Fruit fly (Drosophila melanogaster) whole organism, adult: ENCODE results near the gene E2f1.

Source experiments
- CG11617 ChIP-seq: fragments of 200-800 bp; sonication (Bioruptor generic); optimal IDR thresholded peaks from 2 replicates; lab custom pipeline; 2017; ENCODE audit warnings: mild to moderate bottlenecking, missing biosample characterization, missing genetic modification reagents, missing genetic modification characterization
- CG12768 ChIP-seq: fragments of 200-800 bp; sonication (Bioruptor generic); optimal IDR thresholded peaks from 2 replicates; lab custom pipeline; 2017; ENCODE audit warnings: missing biosample characterization, missing genetic modification characterization, mild to moderate bottlenecking, moderate library complexity, missing genetic modification reagents
- CG14711 ChIP-seq: fragments of 200-800 bp; sonication (Bioruptor generic); optimal IDR thresholded peaks from 2 replicates; lab custom pipeline; 2018; ENCODE audit warnings: missing biosample characterization, mild to moderate bottlenecking, missing genetic modification characterization, moderate library complexity
- CG1620 ChIP-seq: fragments of 200-800 bp; sonication (Bioruptor generic); optimal IDR thresholded peaks from 2 replicates; lab custom pipeline; 2016; ENCODE audit warnings: missing biosample characterization, missing genetic modification characterization
- CG33017 ChIP-seq: fragments of 200-800 bp; sonication (Bioruptor generic); optimal IDR thresholded peaks from 2 replicates; lab custom pipeline; 2018; ENCODE audit warnings: missing biosample characterization, mild to moderate bottlenecking, missing genetic modification characterization, moderate library complexity
- CG5204 ChIP-seq: fragments of 200-800 bp; sonication (Bioruptor generic); optimal IDR thresholded peaks from 2 replicates; lab custom pipeline; 2016; ENCODE audit warnings: missing biosample characterization, missing genetic modification characterization
- CG7045 ChIP-seq: fragments of 200-800 bp; sonication (Bioruptor generic); optimal IDR thresholded peaks from 2 replicates; lab custom pipeline; 2017; ENCODE audit warnings: missing biosample characterization, mild to moderate bottlenecking, missing genetic modification characterization
- CG7101 ChIP-seq: fragments of 200-800 bp; sonication (Bioruptor generic); optimal IDR thresholded peaks from 2 replicates; lab custom pipeline; 2018; ENCODE audit warnings: missing biosample characterization, mild to moderate bottlenecking, missing genetic modification characterization, moderate library complexity
- Clk ChIP-seq: fragments of 200-800 bp; sonication (Bioruptor generic); optimal IDR thresholded peaks from 2 replicates; lab custom pipeline; 2017; ENCODE audit warnings: missing biosample characterization, missing genetic modification characterization
- Crg-1 ChIP-seq: fragments of 200-800 bp; sonication (Bioruptor generic); optimal IDR thresholded peaks from 2 replicates; lab custom pipeline; 2016; ENCODE audit warnings: missing biosample characterization, missing genetic modification characterization
- Hr96 ChIP-seq: fragments of 200-800 bp; sonication (Bioruptor generic); optimal IDR thresholded peaks from 2 replicates; lab custom pipeline; 2016; ENCODE audit warnings: missing biosample characterization, missing genetic modification characterization
- Mnt ChIP-seq: fragments of 200-800 bp; sonication (Bioruptor generic); optimal IDR thresholded peaks from 2 replicates; lab custom pipeline; 2016; ENCODE audit warnings: missing biosample characterization, mild to moderate bottlenecking, missing genetic modification characterization
- bab1 ChIP-seq: fragments of 200-800 bp; sonication (Bioruptor generic); optimal IDR thresholded peaks from 3 replicates; lab custom pipeline; 2019; ENCODE audit warnings: missing biosample characterization, mild to moderate bottlenecking, missing genetic modification characterization, moderate library complexity
- cic ChIP-seq: fragments of 200-800 bp; sonication (Bioruptor generic); optimal IDR thresholded peaks from 2 replicates; lab custom pipeline; 2017; ENCODE audit warnings: missing biosample characterization, mild to moderate bottlenecking, missing genetic modification characterization, moderate library complexity
- cnc ChIP-seq, 2 experiments: fragments of >200 bp; optimal IDR thresholded peaks; 2 replicates each; lab custom pipeline; 2017
- kay ChIP-seq: fragments of 200-800 bp; sonication (Bioruptor generic); peaks from one replicate; lab custom pipeline; 2016; ENCODE audit warnings: missing biosample characterization, missing genetic modification characterization, borderline replicate concordance
- ovo ChIP-seq: fragments of 200-800 bp; sonication (Bioruptor generic); optimal IDR thresholded peaks from 2 replicates; lab custom pipeline; 2016; ENCODE audit warnings: missing biosample characterization, missing genetic modification characterization
- pad ChIP-seq: fragments of 200-800 bp; sonication (Bioruptor generic); optimal IDR thresholded peaks from 3 replicates; lab custom pipeline; 2017; ENCODE audit warnings: missing biosample characterization, missing genetic modification characterization, mild to moderate bottlenecking, moderate library complexity, missing genetic modification reagents
- tj ChIP-seq: fragments of 200-800 bp; sonication (Bioruptor generic); optimal IDR thresholded peaks from 3 replicates; lab custom pipeline; 2017; ENCODE audit warnings: missing biosample characterization, mild to moderate bottlenecking, missing genetic modification characterization, moderate library complexity
- toe ChIP-seq: fragments of 200-800 bp; sonication (Bioruptor generic); optimal IDR thresholded peaks from 2 replicates; lab custom pipeline; 2016; ENCODE audit warnings: missing biosample characterization, missing genetic modification characterization

E2f1 gene

DNA sequence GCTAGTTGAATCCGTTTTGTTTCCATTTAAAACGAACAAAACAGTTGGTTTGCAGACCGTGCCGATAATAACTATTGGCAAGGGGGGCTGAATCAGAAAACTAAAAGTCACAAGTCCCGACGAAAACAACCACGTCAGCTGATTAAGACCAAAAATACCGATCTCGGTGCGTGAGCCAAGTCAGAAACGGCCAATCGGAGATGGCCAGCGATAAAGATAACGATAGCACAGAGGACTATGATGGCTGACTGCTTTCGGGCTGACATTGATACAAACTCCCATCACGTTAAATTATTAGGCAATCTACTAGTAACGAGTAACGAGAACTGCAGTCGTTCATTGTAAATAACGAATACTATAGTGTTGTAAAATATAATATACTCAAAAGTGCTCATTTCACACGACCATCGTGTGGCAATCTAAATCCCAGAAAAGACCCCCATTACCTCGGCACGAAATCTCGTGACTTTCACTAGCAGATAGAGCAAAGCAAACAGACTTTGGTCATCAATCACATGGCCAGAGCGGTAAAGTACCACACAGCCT lies 73.7 kb downstream of the E2f1 start:
- TF ChIP-seq CG12768 (no peak), CG7045 (GFP tag; lab: Kevin White, UChicago) (no peak), Crg-1 (no peak), CG5204 (GFP tag; lab: Kevin White, UChicago) (no peak), Clk (GFP tag; lab: Kevin White, UChicago) (no peak), bab1 (GFP tag; lab: Kevin White, UChicago) (no peak), CG33017 (tag; lab: Kevin White, UChicago) (no peak), pad (GFP tag; lab: Kevin White, UChicago) (no peak), Hr96 (no peak), cnc (optimal IDR thresholded peaks at IDR 0.05; lab: Kevin White, UChicago) (no peak), CG14711 (tag; lab: Kevin White, UChicago) (no peak), CG1620 (no peak), CG11617 (GFP tag; lab: Kevin White, UChicago) (no peak), Mnt (no peak), kay (GFP tag; lab: Kevin White, UChicago) (no peak), tj (GFP tag; lab: Kevin White, UChicago) (no peak), ovo (GFP tag; lab: Kevin White, UChicago) (no peak), CG7101 (tag; lab: Kevin White, UChicago) (no peak), toe (GFP tag; lab: Kevin White, UChicago) (no peak), cic (no peak)

DNA sequence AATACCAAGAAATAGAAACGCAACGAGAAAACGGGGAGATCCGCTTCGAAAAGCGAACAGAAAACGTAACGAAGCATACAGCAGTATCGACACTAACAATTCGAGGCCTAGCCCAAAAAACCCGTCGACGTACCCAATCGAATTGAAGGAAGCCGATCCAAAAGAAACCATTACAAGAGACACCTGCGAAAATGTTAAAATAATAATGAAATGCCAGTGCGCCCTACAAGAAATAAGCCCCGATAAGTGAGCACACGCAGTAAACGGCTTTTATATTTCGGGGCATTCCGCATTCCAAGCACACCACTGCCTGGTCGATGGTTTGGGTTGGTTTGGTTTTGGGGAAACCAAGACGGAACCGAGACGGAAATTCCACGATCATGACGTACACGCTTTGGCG lies 74.3 kb downstream of the E2f1 start:
- TF ChIP-seq pad (GFP tag; lab: Kevin White, UChicago) (no peak), cic (no peak), tj (GFP tag; lab: Kevin White, UChicago) (peak; percentile 23)

DNA sequence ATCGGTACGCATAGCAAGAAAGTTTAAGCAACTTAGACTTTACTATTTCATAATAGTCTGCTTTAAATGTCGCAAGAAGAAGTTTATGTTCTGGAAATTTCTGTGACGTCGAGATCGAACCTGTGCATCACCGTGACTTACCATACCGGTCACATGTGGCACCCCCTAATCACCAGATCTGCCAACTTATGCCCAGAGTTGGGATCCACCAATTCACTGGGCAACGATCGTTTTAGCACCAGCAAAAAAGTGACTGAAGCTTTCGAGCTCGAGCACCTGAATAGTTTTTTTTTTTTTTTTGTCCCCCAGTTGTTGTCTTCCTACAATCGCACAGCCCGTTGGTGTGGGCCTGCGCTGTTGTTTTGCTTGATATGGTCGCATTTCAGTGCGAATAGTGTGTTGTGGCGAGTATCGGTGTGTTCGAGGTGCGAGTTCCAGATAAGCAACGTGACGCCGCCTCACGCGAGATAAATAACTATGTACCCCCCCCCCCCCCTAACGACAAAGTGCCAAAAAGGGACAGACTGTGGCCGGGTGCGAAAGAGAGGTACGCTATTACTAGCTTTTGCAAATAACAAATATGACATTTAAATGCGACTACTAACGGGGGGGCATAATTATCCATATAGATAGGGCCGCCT lies 76.3 kb downstream of the E2f1 start:
- TF ChIP-seq Crg-1: no peak
- TF ChIP-seq kay (GFP tag; lab: Kevin White, UChicago): no peak
- TF ChIP-seq Mnt: no peak
- no peak for TF ChIP-seq cnc (optimal IDR thresholded peaks at IDR 0.05; lab: Kevin White, UChicago)
- TF ChIP-seq tj (GFP tag; lab: Kevin White, UChicago): no peak
- no peak for TF ChIP-seq CG33017 (tag; lab: Kevin White, UChicago)
- no peak for TF ChIP-seq ovo (GFP tag; lab: Kevin White, UChicago)
- TF ChIP-seq CG7101 (tag; lab: Kevin White, UChicago): no peak
- TF ChIP-seq pad (GFP tag; lab: Kevin White, UChicago): no peak
- TF ChIP-seq Clk (GFP tag; lab: Kevin White, UChicago): peak; percentile 21
- no peak for TF ChIP-seq CG5204 (GFP tag; lab: Kevin White, UChicago)
- no peak for TF ChIP-seq CG14711 (tag; lab: Kevin White, UChicago)
- TF ChIP-seq cic: peak; percentile 86
- TF ChIP-seq CG11617 (GFP tag; lab: Kevin White, UChicago): no peak
- no peak for TF ChIP-seq CG1620
- TF ChIP-seq CG7045 (GFP tag; lab: Kevin White, UChicago): no peak
- TF ChIP-seq toe (GFP tag; lab: Kevin White, UChicago): no peak
- TF ChIP-seq bab1 (GFP tag; lab: Kevin White, UChicago): no peak
- TF ChIP-seq CG12768: peak; percentile 43
- TF ChIP-seq Hr96: no peak

DNA sequence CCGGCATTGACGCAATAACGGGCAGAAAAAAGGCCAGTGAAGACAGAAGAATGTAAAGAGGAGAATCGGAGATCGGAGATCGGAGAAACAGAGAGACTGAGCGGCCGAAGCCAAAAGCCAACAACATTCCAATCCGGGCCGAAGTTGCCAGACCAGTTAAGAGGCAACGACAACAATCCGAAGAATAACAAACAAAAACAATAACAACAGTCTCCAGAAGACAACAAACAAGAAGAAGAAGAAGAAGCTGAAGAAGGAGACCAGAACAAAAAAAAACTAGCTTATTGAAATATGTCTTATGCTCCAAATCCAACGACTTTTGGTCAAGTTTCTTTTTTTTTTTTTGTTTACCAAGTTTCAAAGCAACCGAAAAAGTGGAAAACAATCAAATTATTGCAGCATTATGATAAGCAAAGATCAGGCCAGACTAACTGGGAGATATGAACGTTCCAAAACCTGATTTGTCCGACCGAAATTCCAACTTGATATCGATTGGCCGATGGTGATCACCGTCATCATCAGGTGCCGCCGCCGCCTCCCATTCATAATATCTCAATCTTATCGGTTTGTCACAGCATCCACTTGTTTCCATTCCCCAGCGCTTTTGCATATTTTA lies 77.0 kb downstream of the E2f1 start:
- TF ChIP-seq CG5204 (GFP tag; lab: Kevin White, UChicago): no peak
- TF ChIP-seq Mnt: no peak
- TF ChIP-seq CG7045 (GFP tag; lab: Kevin White, UChicago): no peak
- no peak for TF ChIP-seq CG12768
- no peak for TF ChIP-seq CG1620
- TF ChIP-seq CG33017 (tag; lab: Kevin White, UChicago): no peak
- no peak for TF ChIP-seq Crg-1
- TF ChIP-seq kay (GFP tag; lab: Kevin White, UChicago): no peak
- no peak for TF ChIP-seq toe (GFP tag; lab: Kevin White, UChicago)
- no peak for TF ChIP-seq CG7101 (tag; lab: Kevin White, UChicago)
- TF ChIP-seq Clk (GFP tag; lab: Kevin White, UChicago): no peak
- no peak for TF ChIP-seq ovo (GFP tag; lab: Kevin White, UChicago)
- no peak for TF ChIP-seq tj (GFP tag; lab: Kevin White, UChicago)
- no peak for TF ChIP-seq cnc (optimal IDR thresholded peaks at IDR 0.05; lab: Kevin White, UChicago)
- no peak for TF ChIP-seq bab1 (GFP tag; lab: Kevin White, UChicago)
- TF ChIP-seq pad (GFP tag; lab: Kevin White, UChicago): no peak
- no peak for TF ChIP-seq cic
- TF ChIP-seq CG11617 (GFP tag; lab: Kevin White, UChicago): no peak
- TF ChIP-seq CG14711 (tag; lab: Kevin White, UChicago): no peak
- no peak for TF ChIP-seq Hr96

DNA sequence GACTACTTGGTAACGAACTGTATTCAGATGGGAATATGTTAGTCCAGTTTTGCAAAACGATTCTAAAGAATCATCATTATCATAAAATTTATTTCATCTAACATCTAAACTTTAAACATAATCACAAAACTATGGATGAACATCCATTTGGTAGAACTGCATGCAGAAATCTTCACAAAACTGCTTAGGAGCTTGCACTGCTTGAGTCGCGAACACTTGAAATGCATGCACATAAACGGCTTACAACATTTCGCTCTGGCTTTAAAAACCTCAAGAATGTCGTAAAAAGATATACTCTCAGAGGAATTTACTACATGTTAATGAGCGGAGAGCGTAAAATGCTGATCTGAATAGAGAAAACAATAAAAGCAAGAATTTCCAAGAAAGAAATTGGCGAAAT lies 77.6 kb downstream of the E2f1 start:
- TF ChIP-seq kay (GFP tag; lab: Kevin White, UChicago) (no peak), Hr96 (no peak), CG11617 (GFP tag; lab: Kevin White, UChicago) (no peak), cnc (optimal IDR thresholded peaks at IDR 0.05; lab: Kevin White, UChicago) (no peak)

DNA sequence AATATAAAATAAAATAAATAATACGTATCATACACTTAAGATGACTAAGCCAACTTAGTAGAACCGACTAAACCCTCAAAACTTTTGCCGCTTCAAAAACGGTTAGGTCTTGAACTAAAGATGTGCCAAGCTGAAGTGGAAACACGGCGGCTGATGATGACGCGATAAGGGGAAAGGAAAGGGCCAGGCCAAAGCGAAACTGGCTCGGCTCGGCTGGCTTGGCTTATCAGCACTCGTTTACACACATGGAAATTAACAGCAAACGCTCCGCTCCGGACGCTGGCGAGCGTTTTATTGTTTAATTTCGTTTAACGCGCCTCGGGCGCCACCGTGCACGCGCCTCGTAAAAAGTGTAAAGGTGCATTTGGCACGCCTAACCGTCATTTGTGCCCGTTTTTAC lies 78.0 kb downstream of the E2f1 start:
- TF ChIP-seq cic (peak; percentile 95), CG7101 (tag; lab: Kevin White, UChicago) (no peak), CG11617 (GFP tag; lab: Kevin White, UChicago) (no peak), ovo (GFP tag; lab: Kevin White, UChicago) (no peak), Mnt (peak; percentile 55), Hr96 (no peak), kay (GFP tag; lab: Kevin White, UChicago) (peak; percentile 84), CG14711 (tag; lab: Kevin White, UChicago) (peak; percentile 0), CG33017 (tag; lab: Kevin White, UChicago) (no peak), CG7045 (GFP tag; lab: Kevin White, UChicago) (no peak), cnc (optimal IDR thresholded peaks at IDR 0.05; lab: Kevin White, UChicago) (no peak), Crg-1 (no peak), CG1620 (no peak), tj (GFP tag; lab: Kevin White, UChicago) (no peak), CG12768 (peak; percentile 65), Clk (GFP tag; lab: Kevin White, UChicago) (no peak), pad (GFP tag; lab: Kevin White, UChicago) (no peak), toe (GFP tag; lab: Kevin White, UChicago) (no peak), CG5204 (GFP tag; lab: Kevin White, UChicago) (no peak), bab1 (GFP tag; lab: Kevin White, UChicago) (no peak)
